Fruit fly (Drosophila melanogaster) whole organism, embryonic: Measurements from ENCODE around the gene CG12009.
A peak's percentile ranks its signal among the peaks of the same experiment; 100 is the strongest.

Experiments
- Ada2b ChIP-seq: fragments of 200-800 bp; sonication (Bioruptor generic); IDR thresholded peaks from 2 replicates; pipeline ENCODE4 v1.3.6; 2022; ENCODE audit warnings: missing biosample characterization, missing genetic modification characterization
- Antp ChIP-seq: fragments of 200-800 bp; sonication (Bioruptor generic); optimal IDR thresholded peaks from 3 replicates; lab custom pipeline; 2016; ENCODE audit warnings: missing biosample characterization, missing genetic modification characterization
- CG11247 ChIP-seq: fragments of 200-800 bp; sonication (Bioruptor generic); IDR thresholded peaks from 2 replicates; pipeline ENCODE4 v1.3.6; 2022; ENCODE audit warnings: missing biosample characterization, missing genetic modification characterization
- CG11696 ChIP-seq: fragments of 200-800 bp; sonication (Bioruptor generic); IDR thresholded peaks from 2 replicates; pipeline ENCODE4 v1.3.6; 2022; ENCODE audit warnings: missing biosample characterization, missing genetic modification characterization
- CG12071 ChIP-seq: fragments of 200-800 bp; sonication (Bioruptor generic); optimal IDR thresholded peaks from 3 replicates; lab custom pipeline; 2018; ENCODE audit warnings: missing biosample characterization, mild to moderate bottlenecking, missing genetic modification characterization
- CG12299 ChIP-seq: fragments of 200-800 bp; sonication (Bioruptor generic); optimal IDR thresholded peaks from 2 replicates; lab custom pipeline; 2018; ENCODE audit warnings: missing biosample characterization, mild to moderate bottlenecking, missing genetic modification characterization
- CG1603 ChIP-seq: fragments of 200-800 bp; sonication (Bioruptor generic); optimal IDR thresholded peaks from 2 replicates; lab custom pipeline; 2019; ENCODE audit warnings: missing biosample characterization, mild to moderate bottlenecking, missing genetic modification characterization, moderate library complexity
- CG17359 ChIP-seq: fragments of 200-800 bp; sonication (Bioruptor generic); optimal IDR thresholded peaks from 3 replicates; lab custom pipeline; 2018; ENCODE audit warnings: missing biosample characterization, mild to moderate bottlenecking, missing genetic modification characterization, moderate library complexity
- CG17612 ChIP-seq: fragments of 200-800 bp; sonication (Bioruptor generic); IDR thresholded peaks from 2 replicates; pipeline ENCODE4 v1.3.6; 2022; ENCODE audit warnings: missing biosample characterization, missing genetic modification characterization
- CG18476 ChIP-seq: fragments of 200-800 bp; sonication (Bioruptor generic); optimal IDR thresholded peaks from 2 replicates; lab custom pipeline; 2016; ENCODE audit warnings: missing biosample characterization, mild to moderate bottlenecking, missing genetic modification characterization
- CG18764 ChIP-seq: fragments of 200-800 bp; sonication (Bioruptor generic); optimal IDR thresholded peaks from 3 replicates; lab custom pipeline; 2016; ENCODE audit warnings: missing biosample characterization, missing genetic modification characterization
- CG2129 ChIP-seq: fragments of 200-800 bp; sonication (Bioruptor generic); IDR thresholded peaks from 2 replicates; pipeline ENCODE4 v1.3.6; 2022; ENCODE audit warnings: missing biosample characterization, missing genetic modification characterization; ENCODE audit not compliant: partially characterized antibody
- CG31224 ChIP-seq: fragments of 200-800 bp; sonication (Bioruptor generic); IDR thresholded peaks from 2 replicates; pipeline ENCODE4 v1.3.6; 2022; ENCODE audit warnings: missing biosample characterization, missing genetic modification characterization
- CG32532 ChIP-seq: fragments of 200-800 bp; sonication (Bioruptor generic); IDR thresholded peaks from 2 replicates; pipeline ENCODE4 v1.3.6; 2022; ENCODE audit warnings: missing biosample characterization, missing genetic modification characterization
- CG32772 ChIP-seq: fragments of 200-800 bp; sonication (Bioruptor generic); IDR thresholded peaks from 2 replicates; pipeline ENCODE4 v1.3.6; 2022; ENCODE audit warnings: missing biosample characterization, missing genetic modification characterization
- CG3281 ChIP-seq: fragments of 200-800 bp; sonication (Bioruptor generic); optimal IDR thresholded peaks from 3 replicates; lab custom pipeline; 2017; ENCODE audit warnings: missing biosample characterization, mild to moderate bottlenecking, missing genetic modification characterization
- CG3407 ChIP-seq: fragments of 200-800 bp; sonication (Bioruptor generic); optimal IDR thresholded peaks from 2 replicates; lab custom pipeline; 2018; ENCODE audit warnings: missing biosample characterization, mild to moderate bottlenecking, missing genetic modification characterization
- CG4730 ChIP-seq: fragments of 200-800 bp; sonication (Bioruptor generic); IDR thresholded peaks from 2 replicates; pipeline ENCODE4 v1.3.6; 2022; ENCODE audit warnings: missing biosample characterization, missing genetic modification characterization
- CG5245 ChIP-seq: fragments of 200-800 bp; sonication (Bioruptor generic); optimal IDR thresholded peaks from 3 replicates; lab custom pipeline; 2016; ENCODE audit warnings: missing biosample characterization, missing genetic modification characterization
- CG7786 ChIP-seq: fragments of 200-800 bp; sonication (Bioruptor generic); optimal IDR thresholded peaks from 2 replicates; lab custom pipeline; 2016; ENCODE audit warnings: missing biosample characterization, missing genetic modification characterization
- CG8089 ChIP-seq: fragments of 200-800 bp; sonication (Bioruptor generic); optimal IDR thresholded peaks from 3 replicates; lab custom pipeline; 2016; ENCODE audit warnings: missing biosample characterization, missing genetic modification characterization
- CrebB ChIP-seq: fragments of 200-800 bp; sonication (Bioruptor generic); optimal IDR thresholded peaks from 3 replicates; lab custom pipeline; 2018; ENCODE audit warnings: missing biosample characterization, mild to moderate bottlenecking, missing genetic modification characterization
- Dad ChIP-seq: fragments of 200-800 bp; sonication (Bioruptor generic); optimal IDR thresholded peaks from 3 replicates; lab custom pipeline; 2016; ENCODE audit warnings: missing biosample characterization, missing genetic modification characterization
- Dek ChIP-seq: fragments of 200-800 bp; sonication (Bioruptor generic); optimal IDR thresholded peaks from 3 replicates; lab custom pipeline; 2019; ENCODE audit warnings: missing biosample characterization, mild to moderate bottlenecking, missing genetic modification characterization, moderate library complexity
- E2f2 ChIP-seq: fragments of 200-800 bp; sonication (Bioruptor generic); IDR thresholded peaks from 2 replicates; pipeline ENCODE4 v1.3.6; 2022; ENCODE audit warnings: missing biosample characterization, missing genetic modification characterization
- Fer1 ChIP-seq: fragments of 200-800 bp; sonication (Bioruptor generic); optimal IDR thresholded peaks from 2 replicates; lab custom pipeline; 2017; ENCODE audit warnings: missing biosample characterization, mild to moderate bottlenecking, missing genetic modification characterization
- MTF-1 ChIP-seq: fragments of 200-800 bp; sonication (Bioruptor generic); optimal IDR thresholded peaks from 2 replicates; lab custom pipeline; 2018; ENCODE audit warnings: missing biosample characterization, mild to moderate bottlenecking, missing genetic modification characterization, borderline replicate concordance
- NC2α ChIP-seq: fragments of 200-800 bp; sonication (Bioruptor generic); optimal IDR thresholded peaks from 2 replicates; lab custom pipeline; 2016; ENCODE audit warnings: missing biosample characterization, missing genetic modification characterization
- Scr ChIP-seq: fragments of 200-800 bp; sonication (Bioruptor generic); IDR thresholded peaks from 2 replicates; pipeline ENCODE4 v1.3.6; 2022; ENCODE audit warnings: missing biosample characterization, missing genetic modification characterization; ENCODE audit not compliant: partially characterized antibody
- Sin3A ChIP-seq: fragments of >200 bp; optimal IDR thresholded peaks from 2 replicates; lab custom pipeline; 2018
- ato ChIP-seq: fragments of 200-800 bp; sonication (Bioruptor generic); IDR thresholded peaks from 2 replicates; pipeline ENCODE4 v1.3.6; 2022; ENCODE audit warnings: missing biosample characterization, missing genetic modification characterization; ENCODE audit not compliant: partially characterized antibody
- cato ChIP-seq: fragments of 200-800 bp; sonication (Bioruptor generic); optimal IDR thresholded peaks from 2 replicates; lab custom pipeline; 2016; ENCODE audit warnings: missing biosample characterization, missing genetic modification characterization, borderline replicate concordance
- dmrt11E ChIP-seq: fragments of 200-800 bp; sonication (Bioruptor generic); optimal IDR thresholded peaks from 3 replicates; lab custom pipeline; 2018; ENCODE audit warnings: missing biosample characterization, mild to moderate bottlenecking, missing genetic modification characterization, moderate library complexity
- gem ChIP-seq: fragments of 200-800 bp; sonication (Bioruptor generic); optimal IDR thresholded peaks from 2 replicates; lab custom pipeline; 2019; ENCODE audit warnings: missing biosample characterization, mild to moderate bottlenecking, missing genetic modification characterization, moderate library complexity
- grn ChIP-seq: fragments of 200-800 bp; sonication (Bioruptor generic); optimal IDR thresholded peaks from 3 replicates; lab custom pipeline; 2017; ENCODE audit warnings: missing biosample characterization, missing genetic modification characterization
- gt ChIP-seq: fragments of 200-800 bp; sonication (Bioruptor generic); IDR thresholded peaks from 2 replicates; pipeline ENCODE4 v1.3.6; 2022; ENCODE audit warnings: missing biosample characterization, missing genetic modification characterization
- hbn ChIP-seq: fragments of 200-800 bp; sonication (Bioruptor generic); IDR thresholded peaks from 2 replicates; pipeline ENCODE4 v1.3.6; 2022; ENCODE audit warnings: missing biosample characterization, missing genetic modification characterization; ENCODE audit not compliant: partially characterized antibody
- ind ChIP-seq: fragments of 200-800 bp; sonication (Bioruptor generic); optimal IDR thresholded peaks from 3 replicates; lab custom pipeline; 2016; ENCODE audit warnings: missing biosample characterization, missing genetic modification characterization
- kay ChIP-seq: fragments of 200-800 bp; sonication (Bioruptor generic); optimal IDR thresholded peaks from 2 replicates; lab custom pipeline; 2016; ENCODE audit warnings: missing biosample characterization, missing genetic modification characterization
- mam ChIP-seq: fragments of 200-800 bp; sonication (Bioruptor generic); optimal IDR thresholded peaks from 3 replicates; lab custom pipeline; 2016; ENCODE audit warnings: missing biosample characterization, missing genetic modification characterization
- nerfin-1 ChIP-seq: fragments of 200-800 bp; sonication (Bioruptor generic); optimal IDR thresholded peaks from 3 replicates; lab custom pipeline; 2019; ENCODE audit warnings: missing biosample characterization, mild to moderate bottlenecking, missing genetic modification characterization, moderate library complexity
- nmo ChIP-seq: fragments of 200-800 bp; sonication (Bioruptor generic); optimal IDR thresholded peaks from 2 replicates; lab custom pipeline; 2018; ENCODE audit warnings: missing biosample characterization, mild to moderate bottlenecking, missing genetic modification characterization, moderate library complexity
- pb ChIP-seq: fragments of 200-800 bp; sonication (Bioruptor generic); optimal IDR thresholded peaks from 3 replicates; lab custom pipeline; 2016; ENCODE audit warnings: missing biosample characterization, missing genetic modification characterization
- psq ChIP-seq: fragments of 200-800 bp; sonication (Bioruptor generic); optimal IDR thresholded peaks from 2 replicates; lab custom pipeline; 2017; ENCODE audit warnings: missing biosample characterization, missing genetic modification characterization
- pum ChIP-seq: fragments of 200-800 bp; sonication (Bioruptor generic); optimal IDR thresholded peaks from 2 replicates; lab custom pipeline; 2016; ENCODE audit warnings: missing biosample characterization, missing genetic modification characterization
- rib ChIP-seq: fragments of 200-800 bp; sonication (Bioruptor generic); IDR thresholded peaks from 2 replicates; pipeline ENCODE4 v1.3.6; 2022; ENCODE audit warnings: missing biosample characterization, missing genetic modification characterization
- sc ChIP-seq, 3 experiments: fragments of >200 bp in 2 of 3; fragments of 200-800 bp in 1 of 3; sonication (Bioruptor generic) in 1 of 3; optimal IDR thresholded peaks; 2 replicates in 2 of 3; 3 replicates in 1 of 3; lab custom pipeline; 2017; ENCODE audit warnings: mild to moderate bottlenecking in 1 of 3, missing biosample characterization in 1 of 3, missing genetic modification characterization in 1 of 3, missing genetic modification reagents in 1 of 3
- stwl ChIP-seq: fragments of 200-800 bp; sonication (Bioruptor generic); optimal IDR thresholded peaks from 3 replicates; lab custom pipeline; 2018; ENCODE audit warnings: missing biosample characterization, mild to moderate bottlenecking, missing genetic modification characterization, moderate library complexity
- tna ChIP-seq: fragments of 200-800 bp; sonication (Bioruptor generic); IDR thresholded peaks from 2 replicates; pipeline ENCODE4 v1.3.6; 2022; ENCODE audit warnings: missing biosample characterization, missing genetic modification characterization; ENCODE audit not compliant: partially characterized antibody
- vnd ChIP-seq: fragments of 200-800 bp; sonication (Bioruptor generic); IDR thresholded peaks from 3 replicates; pipeline ENCODE4 v1.3.6; 2022; ENCODE audit warnings: missing biosample characterization, missing genetic modification characterization; ENCODE audit not compliant: partially characterized antibody

Gene CG12009

DNA sequence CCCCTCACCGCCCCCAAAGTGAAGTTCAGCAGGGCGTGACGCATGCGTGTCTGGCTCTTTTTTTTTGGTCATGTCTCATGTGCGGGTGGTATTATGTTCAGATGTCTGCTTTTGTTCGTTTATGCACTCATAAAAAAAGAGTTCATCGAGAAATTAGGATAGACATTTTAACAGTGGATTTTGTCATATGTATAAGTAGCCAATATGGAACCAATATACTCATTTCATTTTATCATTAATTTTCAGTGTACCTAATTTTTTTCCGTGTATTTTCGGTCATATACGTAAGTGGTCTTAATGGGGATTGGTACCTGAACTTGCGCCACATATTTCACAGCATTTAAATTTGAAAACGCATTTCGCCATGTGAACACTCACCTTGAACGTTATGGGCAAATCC, 9.1 kb downstream of the CG12009 start (continued):
- TF ChIP-seq dmrt11E (tag; lab: Kevin White, UChicago) (peak; percentile 54), CG32772 (GFP tag; lab: Robert Waterston, UW) (peak; percentile 4; the same call in 1 of the 2 replicates), Dek (tag; lab: Kevin White, UChicago) (peak; percentile 40), MTF-1 (GFP tag; lab: Kevin White, UChicago) (peak; percentile 22), CG18764 (GFP tag; lab: Kevin White, UChicago) (peak; percentile 40), Fer1 (no peak), pb (GFP tag; lab: Kevin White, UChicago) (peak; percentile 8), CG11696 (GFP tag; lab: Robert Waterston, UW) (peak; percentile 55; the same call in 1 of the 2 replicates), CG17612 (GFP tag; lab: Robert Waterston, UW) (no peak), nerfin-1 (tag; lab: Kevin White, UChicago) (peak; percentile 50), CG12071 (GFP tag; lab: Kevin White, UChicago) (peak; percentile 65), stwl (no peak), CG3281 (GFP tag; lab: Kevin White, UChicago) (no peak), CG1603 (tag; lab: Kevin White, UChicago) (peak; percentile 78), Sin3A (no peak), tna (no peak), psq (no peak), CG12299 (tag; lab: Kevin White, UChicago) (peak; percentile 0), E2f2 (GFP tag; lab: Robert Waterston, UW) (peak; percentile 43; the same call in 1 of the 2 replicates), sc (optimal IDR thresholded peaks at IDR 0.05; lab: Kevin White, UChicago) (no peak), sc (GFP tag; optimal IDR thresholded peaks at IDR 0.05; lab: Kevin White, UChicago) (peak; percentile 4), CrebB (no peak), cato (no peak), CG31224 (GFP tag; lab: Robert Waterston, UW) (peak; percentile 44; the same call in 1 of the 2 replicates), pum (GFP tag; lab: Kevin White, UChicago) (peak; percentile 34), nmo (GFP tag; lab: Kevin White, UChicago) (peak; percentile 52), CG4730 (peak; percentile 65), grn (GFP tag; lab: Kevin White, UChicago) (no peak), mam (peak; percentile 54), CG11247 (GFP tag; lab: Robert Waterston, UW) (no peak), CG17359 (peak; percentile 84), vnd (GFP tag; lab: Robert Waterston, UW) (no peak), CG3407 (GFP tag; lab: Kevin White, UChicago) (peak; percentile 41), CG8089 (GFP tag; lab: Kevin White, UChicago) (no peak), gt (GFP tag; lab: Robert Waterston, UW) (no peak), rib (no peak), CG18476 (peak; percentile 30), CG5245 (GFP tag; lab: Kevin White, UChicago) (peak; percentile 47), gem (peak; percentile 81), Antp (peak; percentile 22), ind (GFP tag; lab: Kevin White, UChicago) (peak; percentile 69), CG2129 (GFP tag; lab: Robert Waterston, UW) (no peak), kay (peak; percentile 63), Dad (peak; percentile 16), NC2α (GFP tag; lab: Kevin White, UChicago) (no peak), ato (GFP tag; lab: Robert Waterston, UW) (no peak), CG32532 (GFP tag; lab: Robert Waterston, UW) (no peak), CG7786 (peak; percentile 29), hbn (GFP tag; lab: Robert Waterston, UW) (no peak), Scr (no peak), Ada2b (GFP tag; lab: Robert Waterston, UW) (peak; percentile 73)
